Fruit fly (Drosophila melanogaster) S2 (cell line): ENCODE data around the gene RFeSP.
A peak's percentile ranks its signal among the peaks of the same experiment; 100 is the strongest.

Source experiments
- CG8478 ChIP-seq: fragments of >200 bp; optimal IDR thresholded peaks from 2 replicates; lab custom pipeline; 2018
- CTCF ChIP-seq, 2 experiments: fragments of >200 bp; optimal IDR thresholded peaks; 2 replicates each; lab custom pipeline; 2018

- peak; percentile 7 for TF ChIP-seq CG8478 (lab: Kevin White, UChicago)
- no peak for TF ChIP-seq CTCF (optimal IDR thresholded peaks at IDR 0.05; lab: Kevin White, UChicago)
These were observed 29.4 kb upstream of the RFeSP start for dm6 chr2L:1643252-1643864.
